Worm (Caenorhabditis elegans): ENCODE data around the gene set-22.

Gene set-22

DNA sequence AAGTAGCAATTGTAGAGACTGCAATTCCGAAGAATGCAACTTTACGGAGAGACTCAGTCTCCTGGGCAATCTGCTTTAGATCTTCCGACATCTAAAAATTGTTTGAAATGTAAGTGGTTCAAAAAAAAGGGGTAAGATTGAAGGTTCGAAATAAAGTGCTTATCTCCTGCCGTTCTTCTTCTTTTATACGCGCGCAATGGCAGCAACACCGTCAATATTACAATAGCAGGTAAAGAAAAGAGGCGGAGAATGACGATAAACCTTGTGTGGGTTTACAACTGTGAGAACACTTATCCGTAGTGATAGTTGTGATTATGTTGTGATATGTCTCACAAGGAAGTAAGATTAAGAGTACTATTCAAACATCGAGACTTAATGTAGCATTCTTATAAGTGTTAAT, 14.9 kb upstream of the set-22 start, which contains the start of gene col-13:
Gene col-13 (minus strand): TSS at position 101 of the 400 bp plus-strand sequence.
- TF ChIP-seq saeg-2 (GFP tag; IDR thresholded peaks at IDR 0.05) (no peak), nhr-11 (tag; optimal IDR thresholded peaks at IDR 0.05) (no peak), mes-2 (tag; optimal IDR thresholded peaks at IDR 0.05; ENCODE audit: poor library complexity, severe bottlenecking) (no peak), spr-3 (GFP tag; optimal IDR thresholded peaks at IDR 0.05) (no peak), lsy-2 (tag; optimal IDR thresholded peaks at IDR 0.05) (no peak), lir-3 (tag; optimal IDR thresholded peaks at IDR 0.05) (no peak), unc-39 (tag; optimal IDR thresholded peaks at IDR 0.05) (no peak)

DNA sequence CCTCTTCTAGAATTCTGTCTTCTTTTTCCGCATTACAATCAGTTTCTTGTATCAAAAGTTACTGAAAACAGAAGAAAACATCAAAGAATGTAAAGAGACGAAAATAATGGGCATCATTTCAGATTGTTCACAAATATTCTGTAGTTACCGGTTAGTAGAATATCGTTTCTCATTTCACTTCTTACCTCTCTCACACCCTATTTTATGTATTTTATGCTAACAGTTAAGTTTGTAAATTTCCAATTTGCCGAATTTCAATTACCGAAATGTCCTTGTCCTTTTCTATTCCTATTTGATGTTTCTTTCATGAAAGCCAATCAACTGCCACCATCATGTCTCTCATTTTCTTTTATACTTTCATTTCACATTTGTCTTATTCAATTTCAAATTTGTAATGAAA, 13.2 kb upstream of the set-22 start:
- TF ChIP-seq lin-29 (GFP tag; IDR thresholded peaks at IDR 0.05), result no peak
- TF ChIP-seq T26A8.4 (GFP tag; IDR thresholded peaks at IDR 0.05), result peak; percentile 62; the same call in 1 of the 2 replicates
- TF ChIP-seq nhr-48 (tag; optimal IDR thresholded peaks at IDR 0.05), result no peak
- peak; percentile 6 for TF ChIP-seq T20F7.1 (GFP tag; optimal IDR thresholded peaks at IDR 0.05)
- no peak for TF ChIP-seq vab-7 (GFP tag; IDR thresholded peaks at IDR 0.05)
- no peak for TF ChIP-seq Y5F2A.4 (GFP tag; optimal IDR thresholded peaks at IDR 0.05)
- no peak for TF ChIP-seq skn-1 (tag; optimal IDR thresholded peaks at IDR 0.05)
- TF ChIP-seq nhr-42 (GFP tag; IDR thresholded peaks at IDR 0.05), result no peak
- TF ChIP-seq hlh-30 (tag; optimal IDR thresholded peaks at IDR 0.05; ENCODE audit: insufficient read depth), result no peak
- no peak for TF ChIP-seq Y75B8A.6 (GFP tag; IDR thresholded peaks at IDR 0.05)
- TF ChIP-seq hif-1 (tag; optimal IDR thresholded peaks at IDR 0.05), result no peak
- no peak for TF ChIP-seq mdl-1 (tag; optimal IDR thresholded peaks at IDR 0.05)
- TF ChIP-seq snpc-4 (tag; optimal IDR thresholded peaks at IDR 0.05), result no peak
- TF ChIP-seq ztf-7 (tag; optimal IDR thresholded peaks at IDR 0.05), result no peak
- TF ChIP-seq spr-1 (tag; optimal IDR thresholded peaks at IDR 0.05), result no peak
- no peak for TF ChIP-seq unc-39 (tag; optimal IDR thresholded peaks at IDR 0.05)
- no peak for TF ChIP-seq lin-15B (tag; optimal IDR thresholded peaks at IDR 0.05)
- TF ChIP-seq lim-7 (GFP tag; IDR thresholded peaks at IDR 0.05), result no peak
- TF ChIP-seq cey-2 (tag; optimal IDR thresholded peaks at IDR 0.05; ENCODE audit: borderline replicate concordance, insufficient read depth), result peak; percentile 4
- no peak for TF ChIP-seq spr-3 (GFP tag; optimal IDR thresholded peaks at IDR 0.05)
- no peak for TF ChIP-seq sdz-12 (GFP tag; optimal IDR thresholded peaks at IDR 0.05)
- TF ChIP-seq arid-1 (GFP tag; conservative IDR thresholded peaks at IDR 0.05), result no peak
- TF ChIP-seq unc-62 (GFP tag; optimal IDR thresholded peaks at IDR 0.05 in 1 of 2), result peak in 1 of 2 experiments; percentile 66
- no peak for TF ChIP-seq unc-62 (tag; optimal IDR thresholded peaks at IDR 0.05)
- TF ChIP-seq dpl-1 (GFP tag; optimal IDR thresholded peaks at IDR 0.05), result no peak
- no peak for TF ChIP-seq mep-1 (tag; optimal IDR thresholded peaks at IDR 0.05)
- no peak for TF ChIP-seq nhr-28 (tag; optimal IDR thresholded peaks at IDR 0.05)
- TF ChIP-seq Y48G9A.11 (GFP tag; IDR thresholded peaks at IDR 0.05), result no peak

DNA sequence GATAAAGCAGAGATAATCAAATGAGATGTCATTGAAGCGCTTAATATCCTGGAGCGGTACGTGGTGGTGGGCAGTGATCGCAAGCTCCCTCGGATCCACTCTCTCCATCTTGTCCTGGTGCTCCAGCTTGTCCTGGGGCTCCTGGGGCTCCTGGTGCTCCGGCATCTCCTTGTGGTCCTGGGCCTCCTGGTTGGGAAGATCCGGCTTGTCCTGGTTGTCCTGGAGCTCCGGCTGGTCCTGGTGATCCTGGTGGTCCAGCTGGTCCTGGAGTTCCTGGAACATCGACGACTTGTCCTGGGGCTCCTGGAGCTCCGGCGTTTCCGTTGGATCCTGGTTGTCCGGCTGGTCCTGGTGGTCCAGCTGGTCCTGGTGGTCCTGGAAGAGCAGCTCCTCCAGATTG, 12.7 kb upstream of the set-22 start:
- TF ChIP-seq set-16 (GFP tag; IDR thresholded peaks at IDR 0.05), result peak; percentile 97
- TF ChIP-seq ctbp-1 (GFP tag; IDR thresholded peaks at IDR 0.05), result peak; percentile 49
- peak; percentile 48; the same call in 1 of the 2 replicates for TF ChIP-seq ceh-20 (GFP tag; IDR thresholded peaks at IDR 0.05)
- 0 out of 4 replicates have a peak, but pooled peaks of 1 of the 2 experiments have one; percentile 51 for TF ChIP-seq madf-5 (GFP tag; IDR thresholded peaks at IDR 0.05)

DNA sequence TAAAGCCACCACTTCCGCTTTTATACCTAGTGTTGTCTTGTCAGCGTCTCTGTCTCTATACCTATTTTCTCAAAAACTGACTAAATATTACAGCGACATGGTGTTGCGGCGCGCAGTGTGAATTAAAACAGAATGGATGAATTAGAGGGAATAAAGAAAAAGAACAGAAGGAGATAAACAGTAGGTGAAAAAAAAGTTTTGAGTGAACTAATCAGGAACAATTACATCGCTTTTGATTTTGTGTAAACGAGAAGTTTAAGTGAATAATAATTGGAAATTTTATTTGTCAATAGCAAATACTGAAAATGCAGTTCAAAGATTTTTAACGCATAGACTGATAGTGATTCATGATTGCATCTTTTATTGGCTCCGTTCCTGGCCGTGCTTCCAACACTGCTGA, 11.6 kb upstream of the set-22 start, which contains the start of gene col-12:
Gene col-12 (minus strand): TSS at position 101 of the 400 bp plus-strand sequence.
- TF ChIP-seq T20F7.1 (GFP tag; optimal IDR thresholded peaks at IDR 0.05) (no peak), sdz-12 (GFP tag; optimal IDR thresholded peaks at IDR 0.05) (no peak), gei-8 (GFP tag; optimal IDR thresholded peaks at IDR 0.05) (no peak), snpc-1.2 (GFP tag; IDR thresholded peaks at IDR 0.05) (no peak), dmd-6 (GFP tag; IDR thresholded peaks at IDR 0.05) (no peak), ceh-20 (GFP tag; IDR thresholded peaks at IDR 0.05) (no peak), nhr-25 (tag; optimal IDR thresholded peaks at IDR 0.05; ENCODE audit: borderline replicate concordance, insufficient read depth) (no peak), nhr-41 (GFP tag; IDR thresholded peaks at IDR 0.05) (no peak), nhr-76 (tag; optimal IDR thresholded peaks at IDR 0.05) (no peak), spr-1 (tag; optimal IDR thresholded peaks at IDR 0.05) (no peak), aha-1 (tag) (no peak)
